Worm (Caenorhabditis elegans) whole organism, L4 larva: Measurements from ENCODE around the gene fipr-6.

Experiments used
- Y48G9A.11 ChIP-seq: fragments of 200-800 bp; sonication (Bioruptor generic); IDR thresholded peaks from 2 replicates; pipeline ENCODE4 v1.3.6; 2022; ENCODE audit warnings: missing genetic modification reagents, missing genetic modification characterization, missing compliant biosample characterization
- aha-1 ChIP-seq: fragments of 150-350 bp; peaks from one replicate; lab custom pipeline; 2014; ENCODE audit warnings: missing biosample characterization, missing genetic modification characterization
- attf-4 ChIP-seq: sonication (generic microtip); optimal IDR thresholded peaks from 3 replicates; lab custom pipeline; 2017; ENCODE audit warnings: missing biosample characterization, missing genetic modification characterization
- nhr-237 ChIP-seq: sonication (generic microtip); optimal IDR thresholded peaks from 2 replicates; lab custom pipeline; 2017; ENCODE audit warnings: missing biosample characterization, missing genetic modification characterization
- vab-7 ChIP-seq: fragments of 200-800 bp; sonication (Bioruptor generic); IDR thresholded peaks from 2 replicates; pipeline ENCODE4 v1.3.6; 2022; ENCODE audit warnings: missing genetic modification reagents, missing genetic modification characterization, missing compliant biosample characterization

DNA sequence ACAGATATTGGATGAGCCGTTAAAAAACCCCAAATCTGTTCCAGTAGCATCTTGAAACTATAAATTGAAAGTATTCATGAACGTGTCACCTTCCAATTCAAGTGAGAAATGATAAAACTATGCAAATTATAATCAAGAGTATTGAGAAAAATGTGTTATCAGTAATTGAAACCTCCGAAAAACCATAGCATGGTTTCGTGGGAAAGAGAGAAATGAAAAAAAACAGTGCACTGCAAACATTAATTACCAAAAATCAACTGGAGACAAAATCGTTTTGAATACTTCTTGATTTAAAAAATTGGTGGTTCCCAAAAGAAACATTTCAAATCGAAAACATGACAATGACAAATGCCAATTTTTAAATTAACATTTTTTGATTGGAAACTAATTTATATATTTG is 5.4 kb upstream of the fipr-6 start, which contains the start of gene daf-36:
- TF ChIP-seq nhr-237 (tag; lab: Kevin White, UChicago) (no peak), aha-1 (no peak), Y48G9A.11 (no peak), vab-7 (GFP tag; lab: Robert Waterston, UW) (no peak), attf-4 (no peak)
